Fruit fly (Drosophila melanogaster) whole organism, embryonic: ENCODE results near the gene CG13894.

Experiments used
- Antp ChIP-seq: fragments of 200-800 bp; sonication (Bioruptor generic); optimal IDR thresholded peaks from 3 replicates; lab custom pipeline; 2016; ENCODE audit warnings: missing biosample characterization, missing genetic modification characterization
- Asciz ChIP-seq: fragments of 200-800 bp; sonication (Bioruptor generic); optimal IDR thresholded peaks from 2 replicates; lab custom pipeline; 2017; ENCODE audit warnings: missing biosample characterization, mild to moderate bottlenecking, missing genetic modification characterization, missing genetic modification reagents
- BEAF-32 ChIP-seq: fragments of 200-800 bp; sonication (Bioruptor generic); optimal IDR thresholded peaks from 3 replicates; lab custom pipeline; 2017; ENCODE audit warnings: missing biosample characterization, missing genetic modification characterization, mild to moderate bottlenecking, moderate library complexity, missing genetic modification reagents
- Bgb ChIP-seq: fragments of 200-800 bp; sonication (Bioruptor generic); IDR thresholded peaks from 2 replicates; pipeline ENCODE4 v1.3.6; 2022; ENCODE audit warnings: missing biosample characterization, missing genetic modification characterization; ENCODE audit not compliant: partially characterized antibody
- C15 ChIP-seq: fragments of 200-800 bp; sonication (Bioruptor generic); IDR thresholded peaks from 3 replicates; pipeline ENCODE4 v1.3.6; 2022; ENCODE audit warnings: missing biosample characterization, missing genetic modification characterization
- CG10321 ChIP-seq: fragments of 200-800 bp; sonication (Bioruptor generic); IDR thresholded peaks from 2 replicates; pipeline ENCODE4 v1.3.6; 2022; ENCODE audit warnings: missing biosample characterization, missing genetic modification characterization
- CG12071 ChIP-seq: fragments of 200-800 bp; sonication (Bioruptor generic); optimal IDR thresholded peaks from 3 replicates; lab custom pipeline; 2018; ENCODE audit warnings: missing biosample characterization, mild to moderate bottlenecking, missing genetic modification characterization
- CG12299 ChIP-seq: fragments of 200-800 bp; sonication (Bioruptor generic); optimal IDR thresholded peaks from 2 replicates; lab custom pipeline; 2018; ENCODE audit warnings: missing biosample characterization, mild to moderate bottlenecking, missing genetic modification characterization
- CG17568 ChIP-seq: fragments of 200-800 bp; sonication (Bioruptor generic); optimal IDR thresholded peaks from 2 replicates; lab custom pipeline; 2018; ENCODE audit warnings: missing biosample characterization, mild to moderate bottlenecking, missing genetic modification characterization, moderate library complexity
- CG17612 ChIP-seq: fragments of 200-800 bp; sonication (Bioruptor generic); IDR thresholded peaks from 2 replicates; pipeline ENCODE4 v1.3.6; 2022; ENCODE audit warnings: missing biosample characterization, missing genetic modification characterization
- CG1832 ChIP-seq: fragments of 200-800 bp; sonication (Bioruptor generic); optimal IDR thresholded peaks from 2 replicates; lab custom pipeline; 2017; ENCODE audit warnings: missing biosample characterization, mild to moderate bottlenecking, missing genetic modification characterization, inconsistent platforms
- CG18476 ChIP-seq: fragments of 200-800 bp; sonication (Bioruptor generic); optimal IDR thresholded peaks from 2 replicates; lab custom pipeline; 2016; ENCODE audit warnings: missing biosample characterization, mild to moderate bottlenecking, missing genetic modification characterization
- CG18599 ChIP-seq: fragments of 200-800 bp; sonication (Bioruptor generic); optimal IDR thresholded peaks from 3 replicates; lab custom pipeline; 2017; ENCODE audit warnings: missing biosample characterization, missing genetic modification characterization, mild to moderate bottlenecking, moderate library complexity, missing genetic modification reagents
- CG18764 ChIP-seq: fragments of 200-800 bp; sonication (Bioruptor generic); optimal IDR thresholded peaks from 3 replicates; lab custom pipeline; 2016; ENCODE audit warnings: missing biosample characterization, missing genetic modification characterization
- CG31441 ChIP-seq: fragments of 200-800 bp; sonication (Bioruptor generic); IDR thresholded peaks from 2 replicates; pipeline ENCODE4 v1.3.6; 2022; ENCODE audit warnings: missing biosample characterization, missing genetic modification characterization
- CG3281 ChIP-seq: fragments of 200-800 bp; sonication (Bioruptor generic); optimal IDR thresholded peaks from 3 replicates; lab custom pipeline; 2017; ENCODE audit warnings: missing biosample characterization, mild to moderate bottlenecking, missing genetic modification characterization
- CG6689 ChIP-seq: fragments of 200-800 bp; sonication (Bioruptor generic); IDR thresholded peaks from 2 replicates; pipeline ENCODE4 v1.3.6; 2022; ENCODE audit warnings: missing biosample characterization, missing genetic modification characterization
- CG6765 ChIP-seq: fragments of 200-800 bp; sonication (Bioruptor generic); optimal IDR thresholded peaks from 3 replicates; lab custom pipeline; 2017; ENCODE audit warnings: missing biosample characterization, mild to moderate bottlenecking, missing genetic modification characterization
- CG9215 ChIP-seq: fragments of 200-800 bp; sonication (Bioruptor generic); IDR thresholded peaks from 2 replicates; pipeline ENCODE4 v1.3.6; 2022; ENCODE audit warnings: missing biosample characterization, missing genetic modification characterization
- CG9437 ChIP-seq: fragments of 200-800 bp; sonication (Bioruptor generic); optimal IDR thresholded peaks from 2 replicates; lab custom pipeline; 2018; ENCODE audit warnings: missing biosample characterization, mild to moderate bottlenecking, missing genetic modification characterization
- Camta ChIP-seq: fragments of 200-800 bp; sonication (Bioruptor generic); optimal IDR thresholded peaks from 2 replicates; lab custom pipeline; 2016; ENCODE audit warnings: missing biosample characterization, missing genetic modification characterization
- D ChIP-seq, 2 experiments: fragments of 200-800 bp in 1 of 2; fragments of >200 bp in 1 of 2; sonication (Bioruptor generic) in 1 of 2; optimal IDR thresholded peaks; 2 replicates in 1 of 2; 3 replicates in 1 of 2; lab custom pipeline; 2017; ENCODE audit warnings: mild to moderate bottlenecking in 1 of 2, missing biosample characterization in 1 of 2, missing genetic modification characterization in 1 of 2, missing genetic modification reagents in 1 of 2
- Dek ChIP-seq: fragments of 200-800 bp; sonication (Bioruptor generic); optimal IDR thresholded peaks from 3 replicates; lab custom pipeline; 2019; ENCODE audit warnings: missing biosample characterization, mild to moderate bottlenecking, missing genetic modification characterization, moderate library complexity
- Dp ChIP-seq: fragments of 200-800 bp; sonication (Bioruptor generic); optimal IDR thresholded peaks from 2 replicates; lab custom pipeline; 2018; ENCODE audit warnings: missing biosample characterization, mild to moderate bottlenecking, missing genetic modification characterization, moderate library complexity
- Ets65A ChIP-seq: fragments of 200-800 bp; sonication (Bioruptor generic); peaks from one replicate; lab custom pipeline; 2016; ENCODE audit warnings: missing biosample characterization, missing genetic modification characterization
- Ets97D ChIP-seq: fragments of 200-800 bp; sonication (Bioruptor generic); optimal IDR thresholded peaks from 3 replicates; lab custom pipeline; 2016; ENCODE audit warnings: missing biosample characterization, missing genetic modification characterization
- Jarid2 ChIP-seq: fragments of 200-800 bp; sonication (Bioruptor generic); optimal IDR thresholded peaks from 3 replicates; lab custom pipeline; 2017; ENCODE audit warnings: mild to moderate bottlenecking, missing biosample characterization, missing genetic modification reagents, missing genetic modification characterization
- NK7.1 ChIP-seq: fragments of 200-800 bp; sonication (Bioruptor generic); optimal IDR thresholded peaks from 3 replicates; lab custom pipeline; 2016; ENCODE audit warnings: missing biosample characterization, missing genetic modification characterization
- Nf-YC ChIP-seq: fragments of 200-800 bp; optimal IDR thresholded peaks from 3 replicates; lab custom pipeline; 2019; ENCODE audit warnings: missing biosample characterization, mild to moderate bottlenecking, missing genetic modification characterization, moderate library complexity
- Sin3A ChIP-seq: fragments of >200 bp; optimal IDR thresholded peaks from 2 replicates; lab custom pipeline; 2018
- Six4 ChIP-seq: fragments of 200-800 bp; sonication (Bioruptor generic); optimal IDR thresholded peaks from 2 replicates; lab custom pipeline; 2016; ENCODE audit warnings: missing biosample characterization, missing genetic modification characterization
- Spps ChIP-seq: fragments of 200-800 bp; sonication (Bioruptor generic); optimal IDR thresholded peaks from 2 replicates; lab custom pipeline; 2018; ENCODE audit warnings: missing biosample characterization, mild to moderate bottlenecking, missing genetic modification characterization
- ab ChIP-seq: fragments of 200-800 bp; sonication (Bioruptor generic); optimal IDR thresholded peaks from 2 replicates; lab custom pipeline; 2016; ENCODE audit warnings: missing biosample characterization, missing genetic modification characterization
- ara ChIP-seq: fragments of 200-800 bp; sonication (Bioruptor generic); IDR thresholded peaks from 2 replicates; pipeline ENCODE4 v1.3.6; 2022; ENCODE audit warnings: missing biosample characterization, missing genetic modification characterization
- bcd ChIP-seq: fragments of 200-800 bp; sonication (Bioruptor generic); optimal IDR thresholded peaks from 2 replicates; lab custom pipeline; 2017; ENCODE audit warnings: missing biosample characterization, mild to moderate bottlenecking, missing genetic modification characterization
- cato ChIP-seq: fragments of 200-800 bp; sonication (Bioruptor generic); optimal IDR thresholded peaks from 2 replicates; lab custom pipeline; 2016; ENCODE audit warnings: missing biosample characterization, missing genetic modification characterization, borderline replicate concordance
- chif ChIP-seq, 2 experiments: fragments of 200-800 bp; sonication (Bioruptor generic); optimal IDR thresholded peaks; 3 replicates each; lab custom pipeline; 2016; ENCODE audit warnings: missing biosample characterization in 2 of 2, missing genetic modification characterization in 2 of 2
- fd96Cb ChIP-seq: fragments of 200-800 bp; sonication (Bioruptor generic); optimal IDR thresholded peaks from 2 replicates; lab custom pipeline; 2018; ENCODE audit warnings: missing biosample characterization, mild to moderate bottlenecking, missing genetic modification characterization, moderate library complexity
- gsb-n ChIP-seq: fragments of 200-800 bp; sonication (Bioruptor generic); optimal IDR thresholded peaks from 3 replicates; lab custom pipeline; 2018; ENCODE audit warnings: missing biosample characterization, mild to moderate bottlenecking, missing genetic modification characterization
- lilli ChIP-seq: fragments of 200-800 bp; sonication (Bioruptor generic); optimal IDR thresholded peaks from 3 replicates; lab custom pipeline; 2016; ENCODE audit warnings: missing biosample characterization, missing genetic modification characterization
- pan ChIP-seq, 4 experiments: fragments of >200 bp in 3 of 4; fragments of 200-800 bp in 1 of 4; sonication (Bioruptor generic) in 1 of 4; optimal IDR thresholded peaks in 3 of 4; IDR thresholded peaks in 1 of 4; 2 replicates each; pipeline versions ENCODE4 v1.3.6 to Lab custom; 2017 to 2022; ENCODE audit warnings: missing biosample characterization in 2 of 4, missing genetic modification characterization in 2 of 4, mixed read lengths in 1 of 4
- pho ChIP-seq: fragments of 200-800 bp; sonication (Bioruptor generic); optimal IDR thresholded peaks from 2 replicates; lab custom pipeline; 2016; ENCODE audit warnings: missing biosample characterization, missing genetic modification characterization
- prd ChIP-seq, 3 experiments: fragments of >200 bp in 2 of 3; fragments of 200-800 bp in 1 of 3; sonication (Bioruptor generic) in 1 of 3; optimal IDR thresholded peaks in 2 of 3; IDR thresholded peaks in 1 of 3; 2 replicates in 2 of 3; 3 replicates in 1 of 3; pipeline versions ENCODE4 v1.3.6 to Lab custom; 2017 to 2022; ENCODE audit warnings: missing biosample characterization in 1 of 3, missing genetic modification characterization in 1 of 3
- sens ChIP-seq: fragments of 200-800 bp; sonication (Bioruptor generic); peaks from one replicate; lab custom pipeline; 2016; ENCODE audit warnings: missing biosample characterization, missing genetic modification characterization
- shn ChIP-seq: fragments of 200-800 bp; sonication (Bioruptor generic); optimal IDR thresholded peaks from 3 replicates; lab custom pipeline; 2016; ENCODE audit warnings: missing biosample characterization, missing genetic modification characterization
- slbo ChIP-seq: fragments of 200-800 bp; sonication (Bioruptor generic); IDR thresholded peaks from 2 replicates; pipeline ENCODE4 v1.3.6; 2022; ENCODE audit warnings: missing biosample characterization, missing genetic modification characterization
- trem ChIP-seq: fragments of 200-800 bp; optimal IDR thresholded peaks from 3 replicates; lab custom pipeline; 2019; ENCODE audit warnings: missing biosample characterization, mild to moderate bottlenecking, missing genetic modification characterization, moderate library complexity
- yki ChIP-seq: fragments of >200 bp; optimal IDR thresholded peaks from 3 replicates; lab custom pipeline; 2018

Gene CG13894

DNA sequence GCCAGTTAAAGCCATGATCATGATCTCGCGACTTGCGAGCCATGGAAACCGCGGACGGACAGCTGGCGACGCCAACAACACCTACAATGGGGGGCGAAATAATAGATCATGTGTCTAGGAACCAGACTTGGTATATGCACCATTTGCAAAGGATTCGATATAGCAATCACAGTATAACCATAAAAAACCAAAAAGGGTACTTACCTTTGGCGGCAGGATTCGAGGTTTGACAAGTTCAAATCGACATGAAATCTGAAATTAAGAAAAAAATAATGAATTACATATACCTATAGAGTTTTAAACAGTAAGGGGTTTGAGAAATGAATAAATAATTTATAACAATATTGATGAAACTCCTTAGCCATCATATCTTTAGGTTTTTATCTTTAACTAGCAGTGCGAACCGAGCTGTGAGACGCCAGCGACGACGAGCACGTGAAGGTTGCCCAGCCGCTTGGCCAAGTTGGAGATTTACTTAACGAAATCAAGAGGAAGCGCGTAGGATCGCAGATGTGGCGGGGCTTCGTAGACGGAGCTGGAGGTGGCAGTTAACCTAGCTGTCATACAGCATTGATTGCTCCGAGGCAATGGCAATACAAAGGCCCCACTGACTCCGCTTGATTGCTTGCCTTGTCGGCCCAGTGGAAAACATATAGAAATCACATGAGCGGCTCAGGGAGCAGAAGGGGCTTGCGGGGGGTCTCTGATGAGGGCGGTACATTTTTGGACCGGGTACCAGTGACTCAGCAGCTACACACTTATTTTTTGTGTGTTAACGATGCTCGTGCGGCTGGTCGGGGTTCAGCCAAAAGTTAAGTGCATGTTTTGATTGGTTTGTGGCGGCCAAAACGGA, 35.1 kb upstream of the CG13894 start (continued):
- TF ChIP-seq CG12299 (no peak), CG9215 (GFP tag; lab: Robert Waterston, UW) (no peak), CG18476 (GFP tag; lab: Kevin White, UChicago) (no peak), pho (GFP tag; lab: Kevin White, UChicago) (no peak), shn (GFP tag; lab: Kevin White, UChicago) (no peak), Dek (no peak), Nf-YC (tag; lab: Kevin White, UChicago) (no peak), ab (GFP tag; lab: Kevin White, UChicago) (no peak), CG9437 (GFP tag; lab: Kevin White, UChicago) (peak; percentile 25), CG31441 (GFP tag; lab: Robert Waterston, UW) (peak; percentile 62), CG6765 (GFP tag; lab: Kevin White, UChicago) (peak; percentile 36), slbo (GFP tag; lab: Robert Waterston, UW) (peak; percentile 17; the same call in 1 of the 2 replicates), Sin3A (lab: Kevin White, UChicago) (no peak), sens (GFP tag; lab: Kevin White, UChicago) (peak; percentile 83), CG18599 (GFP tag; lab: Kevin White, UChicago) (peak; percentile 34), pan (optimal IDR thresholded peaks at IDR 0.05; lab: Kevin White, UChicago) (no peak), pan (GFP tag; optimal IDR thresholded peaks at IDR 0.05 in 1 of 2, IDR thresholded peaks at IDR 0.05 in 1 of 2) (no peak), Spps (no peak), CG6689 (GFP tag; lab: Robert Waterston, UW) (peak; percentile 34; the same call in 1 of the 2 replicates), C15 (GFP tag; lab: Robert Waterston, UW) (no peak), lilli (GFP tag; lab: Kevin White, UChicago) (peak; percentile 26), Dp (GFP tag; lab: Kevin White, UChicago) (no peak), chif (GFP tag; optimal IDR thresholded peaks at IDR 0.05; lab: Kevin White, UChicago) (no peak), CG3281 (GFP tag; lab: Kevin White, UChicago) (peak; percentile 21), Ets65A (GFP tag; lab: Kevin White, UChicago) (no peak), trem (tag; lab: Kevin White, UChicago) (no peak), Jarid2 (no peak), Camta (GFP tag; lab: Kevin White, UChicago) (peak; percentile 12), D (optimal IDR thresholded peaks at IDR 0.05; lab: Kevin White, UChicago) (peak; percentile 25), D (GFP tag; optimal IDR thresholded peaks at IDR 0.05; lab: Kevin White, UChicago) (peak; percentile 27), bcd (GFP tag; lab: Kevin White, UChicago) (peak; percentile 23), Asciz (GFP tag; lab: Kevin White, UChicago) (no peak), ara (GFP tag; lab: Robert Waterston, UW) (no peak), CG12071 (GFP tag; lab: Kevin White, UChicago) (no peak), Ets97D (no peak), CG18764 (no peak), Antp (GFP tag; lab: Kevin White, UChicago) (no peak), CG17568 (no peak), BEAF-32 (GFP tag; lab: Kevin White, UChicago) (no peak), gsb-n (no peak), yki (no peak), CG17612 (no peak), cato (GFP tag; lab: Kevin White, UChicago) (no peak), Bgb (no peak), CG1832 (no peak), CG10321 (no peak), Six4 (GFP tag; lab: Kevin White, UChicago) (no peak), NK7.1 (no peak), prd (optimal IDR thresholded peaks at IDR 0.05; lab: Kevin White, UChicago) (no peak), prd (GFP tag; IDR thresholded peaks at IDR 0.05; lab: Robert Waterston, UW) (peak; percentile 44; the same call in 1 of the 3 replicates), fd96Cb (tag; lab: Kevin White, UChicago) (peak; percentile 21)
